Fruit fly (Drosophila melanogaster): ENCODE results near the gene bocks.

The bocks gene

dm6 chr3R:9555334-9555974 lies 35.3 kb downstream of the bocks start, which contains the start of the genes CG9386 and BckdhA (continued):
- no peak for TF ChIP-seq dimm (GFP tag; IDR thresholded peaks at IDR 0.05)
- no peak for TF ChIP-seq btn (GFP tag; optimal IDR thresholded peaks at IDR 0.05)
- TF ChIP-seq cad (GFP tag; optimal IDR thresholded peaks at IDR 0.05): no peak
- TF ChIP-seq CHES-1-like (GFP tag; optimal IDR thresholded peaks at IDR 0.05): peak; percentile 61
- peak; percentile 29; the same call in 1 of the 2 replicates for TF ChIP-seq al (GFP tag; IDR thresholded peaks at IDR 0.05)
- TF ChIP-seq corto (GFP tag; optimal IDR thresholded peaks at IDR 0.05): no peak
- TF ChIP-seq Nf-YA (GFP tag; IDR thresholded peaks at IDR 0.05): no peak
- peak; percentile 52 for TF ChIP-seq caup (GFP tag; optimal IDR thresholded peaks at IDR 0.05; ENCODE audit: severe bottlenecking)
- TF ChIP-seq B-H2 (GFP tag; optimal IDR thresholded peaks at IDR 0.05): peak; percentile 45
- TF ChIP-seq MESR4 (GFP tag; optimal IDR thresholded peaks at IDR 0.05): peak; percentile 68
- TF ChIP-seq disco-r (GFP tag; optimal IDR thresholded peaks at IDR 0.05): no peak
- TF ChIP-seq hb (GFP tag; IDR thresholded peaks at IDR 0.05; ENCODE audit: partially characterized antibody): peak; percentile 67; the same call in 2 of the 3 replicates
- peak; percentile 59; the same call in 1 of the 2 replicates for TF ChIP-seq sob (GFP tag; IDR thresholded peaks at IDR 0.05)
- no peak for TF ChIP-seq CG16815 (GFP tag; optimal IDR thresholded peaks at IDR 0.05)
- TF ChIP-seq pfk (GFP tag; optimal IDR thresholded peaks at IDR 0.05): no peak
- TF ChIP-seq Sox102F (GFP tag; optimal IDR thresholded peaks at IDR 0.05): no peak
- TF ChIP-seq unc-4 (GFP tag; IDR thresholded peaks at IDR 0.05; ENCODE audit: partially characterized antibody): peak; percentile 73
- no peak for TF ChIP-seq Tbp (GFP tag; optimal IDR thresholded peaks at IDR 0.05)
- TF ChIP-seq CG8089 (GFP tag; optimal IDR thresholded peaks at IDR 0.05): peak; percentile 28
- TF ChIP-seq CG17359 (tag; optimal IDR thresholded peaks at IDR 0.05): peak; percentile 32
- no peak for TF ChIP-seq CG3838 (GFP tag; optimal IDR thresholded peaks at IDR 0.05)
- no peak for TF ChIP-seq CG5180 (GFP tag; optimal IDR thresholded peaks at IDR 0.05)
- TF ChIP-seq Lhr (GFP tag; optimal IDR thresholded peaks at IDR 0.05): no peak
- no peak for TF ChIP-seq gcm2 (GFP tag; optimal IDR thresholded peaks at IDR 0.05)
- peak; percentile 7 for TF ChIP-seq fd3F (GFP tag; optimal IDR thresholded peaks at IDR 0.05)
- peak; percentile 47; the same call in 1 of the 2 replicates for TF ChIP-seq Ptx1 (GFP tag; IDR thresholded peaks at IDR 0.05)
- peak; percentile 53 for TF ChIP-seq pho (GFP tag; optimal IDR thresholded peaks at IDR 0.05)
- no peak for TF ChIP-seq p53 (GFP tag; optimal IDR thresholded peaks at IDR 0.05)
- peak; percentile 63 for TF ChIP-seq CG2678 (tag; optimal IDR thresholded peaks at IDR 0.05)
- TF ChIP-seq CkIIα-i1 (GFP tag; IDR thresholded peaks at IDR 0.05): no peak
- no peak for TF ChIP-seq Jarid2 (GFP tag; optimal IDR thresholded peaks at IDR 0.05)
- peak; percentile 63 for TF ChIP-seq CG13894 (tag; optimal IDR thresholded peaks at IDR 0.05)
- peak; percentile 23 for TF ChIP-seq Bdp1 (GFP tag; optimal IDR thresholded peaks at IDR 0.05)
- no peak for TF ChIP-seq cas (GFP tag; IDR thresholded peaks at IDR 0.05)
- TF ChIP-seq CG6854 (GFP tag; optimal IDR thresholded peaks at IDR 0.05): no peak
- TF ChIP-seq kni (GFP tag; optimal IDR thresholded peaks at IDR 0.05): no peak
- TF ChIP-seq Opbp (GFP tag; IDR thresholded peaks at IDR 0.05; ENCODE audit: partially characterized antibody): 0 out of 3 replicates have a peak, but pooled peaks have one; percentile 5
- TF ChIP-seq CG12769 (tag; optimal IDR thresholded peaks at IDR 0.05): no peak
- peak; percentile 34 for TF ChIP-seq pum (GFP tag; optimal IDR thresholded peaks at IDR 0.05)
- no peak for TF ChIP-seq CG12299 (tag; optimal IDR thresholded peaks at IDR 0.05)
- TF ChIP-seq CG14667 (GFP tag; IDR thresholded peaks at IDR 0.05): no peak
- TF ChIP-seq CG15601 (tag; optimal IDR thresholded peaks at IDR 0.05): peak; percentile 38
- TF ChIP-seq gce (GFP tag; IDR thresholded peaks at IDR 0.05): no peak
- TF ChIP-seq kay (GFP tag; optimal IDR thresholded peaks at IDR 0.05): peak; percentile 11
- TF ChIP-seq CG7357 (GFP tag; IDR thresholded peaks at IDR 0.05): no peak
- no peak for TF ChIP-seq exex (tag; optimal IDR thresholded peaks at IDR 0.05)
- no peak for TF ChIP-seq stc (GFP tag; IDR thresholded peaks at IDR 0.05)
- peak; percentile 66 for TF ChIP-seq CG11247 (GFP tag; IDR thresholded peaks at IDR 0.05)
- peak; percentile 85 for TF ChIP-seq Dll (GFP tag; IDR thresholded peaks at IDR 0.05; ENCODE audit: partially characterized antibody)
- TF ChIP-seq tap (tag; optimal IDR thresholded peaks at IDR 0.05): no peak

Measured in whole organism, embryonic.